Fruit fly (Drosophila melanogaster): ENCODE data around the gene CG16812.
A peak's percentile ranks its signal among the peaks of the same experiment; 100 is the strongest.

Gene CG16812

dm6 chr2L:13215010-13215409 lies 7.4 kb upstream of the CG16812 start, which contains the start of gene kek4:
Gene kek4, minus strand, starts transcription at chr2L:13215350.
- TF ChIP-seq CG9948 (tag; optimal IDR thresholded peaks at IDR 0.05) (no peak), rn (GFP tag; IDR thresholded peaks at IDR 0.05) (no peak), CG32121 (GFP tag; IDR thresholded peaks at IDR 0.05) (no peak), EcR (GFP tag; optimal IDR thresholded peaks at IDR 0.05) (no peak), CG14655 (GFP tag; optimal IDR thresholded peaks at IDR 0.05) (no peak), CG17806 (tag; optimal IDR thresholded peaks at IDR 0.05) (no peak), CG4496 (GFP tag; IDR thresholded peaks at IDR 0.05) (no peak), CG34367 (tag; optimal IDR thresholded peaks at IDR 0.05) (no peak), CG8159 (tag; optimal IDR thresholded peaks at IDR 0.05) (no peak), CG10348 (GFP tag; IDR thresholded peaks at IDR 0.05) (no peak), gl (tag; optimal IDR thresholded peaks at IDR 0.05) (no peak), CG15710 (tag; optimal IDR thresholded peaks at IDR 0.05) (no peak), CG8301 (tag; optimal IDR thresholded peaks at IDR 0.05) (no peak), CG13204 (GFP tag; optimal IDR thresholded peaks at IDR 0.05) (no peak), Pif1A (GFP tag; optimal IDR thresholded peaks at IDR 0.05) (no peak), Snoo (tag; optimal IDR thresholded peaks at IDR 0.05) (no peak), Ets98B (GFP tag; IDR thresholded peaks at IDR 0.05) (no peak), CG12605 (GFP tag; IDR thresholded peaks at IDR 0.05) (no peak), D1 (tag; optimal IDR thresholded peaks at IDR 0.05) (no peak), Pif1B (GFP tag; optimal IDR thresholded peaks at IDR 0.05) (no peak)

dm6 chr2L:13215640-13216129 lies 6.7 kb upstream of the CG16812 start:
- TF ChIP-seq CG4496 (GFP tag; IDR thresholded peaks at IDR 0.05) (peak; percentile 62; the same call in 1 of the 3 replicates), CG32121 (GFP tag; IDR thresholded peaks at IDR 0.05) (peak; percentile 47; the same call in 1 of the 2 replicates), Ets98B (GFP tag; IDR thresholded peaks at IDR 0.05) (0 out of 2 replicates have a peak, but pooled peaks have one; percentile 42), D1 (tag; optimal IDR thresholded peaks at IDR 0.05) (peak; percentile 48)

- TF ChIP-seq CG9948 (tag; optimal IDR thresholded peaks at IDR 0.05) (no peak), EcR (GFP tag; optimal IDR thresholded peaks at IDR 0.05) (peak; percentile 22), CG8301 (tag; optimal IDR thresholded peaks at IDR 0.05) (no peak), CG12605 (GFP tag; IDR thresholded peaks at IDR 0.05) (no peak), CG32121 (GFP tag; IDR thresholded peaks at IDR 0.05) (no peak)
Measured at dm6 chr2L:13219281-13220092, 2.9 kb upstream of the CG16812 start, which contains the start of the genes CG9426 and mRF1. Gene CG9426, minus strand, starts transcription at chr2L:13219923. Gene mRF1, plus strand, starts transcription at chr2L:13219979.

- no peak for TF ChIP-seq CG8301 (tag; optimal IDR thresholded peaks at IDR 0.05)
- TF ChIP-seq CG15710 (tag; optimal IDR thresholded peaks at IDR 0.05), result no peak
- no peak for TF ChIP-seq fd96Ca (GFP tag; IDR thresholded peaks at IDR 0.05)
- no peak for TF ChIP-seq gl (tag; optimal IDR thresholded peaks at IDR 0.05)
- TF ChIP-seq Pif1A (GFP tag; optimal IDR thresholded peaks at IDR 0.05), result no peak
- no peak for TF ChIP-seq rn (GFP tag; IDR thresholded peaks at IDR 0.05)
- TF ChIP-seq CG8159 (tag; optimal IDR thresholded peaks at IDR 0.05), result no peak
- no peak for TF ChIP-seq Snoo (tag; optimal IDR thresholded peaks at IDR 0.05)
- TF ChIP-seq D1 (tag; optimal IDR thresholded peaks at IDR 0.05), result no peak
- no peak for TF ChIP-seq CG4496 (GFP tag; IDR thresholded peaks at IDR 0.05)
- no peak for TF ChIP-seq Ets98B (GFP tag; IDR thresholded peaks at IDR 0.05)
- TF ChIP-seq Pif1B (GFP tag; optimal IDR thresholded peaks at IDR 0.05), result no peak
- no peak for TF ChIP-seq CG10348 (GFP tag; IDR thresholded peaks at IDR 0.05)
- TF ChIP-seq CG9948 (tag; optimal IDR thresholded peaks at IDR 0.05), result no peak
Measured at dm6 chr2L:13225225-13225840, 2.9 kb downstream of the CG16812 start, which contains the start of gene CG15480. Gene CG15480, minus strand, starts transcription at chr2L:13225275.

dm6 chr2L:13227242-13227641 lies 4.9 kb downstream of the CG16812 start, which contains the start of gene CG16813:
Gene CG16813, plus strand, starts transcription at chr2L:13227529.
- no peak for TF ChIP-seq CG12605 (GFP tag; IDR thresholded peaks at IDR 0.05)
- TF ChIP-seq gl (tag; optimal IDR thresholded peaks at IDR 0.05), result no peak
- no peak for TF ChIP-seq rn (GFP tag; IDR thresholded peaks at IDR 0.05)
- no peak for TF ChIP-seq Snoo (tag; optimal IDR thresholded peaks at IDR 0.05)
- no peak for TF ChIP-seq CG8301 (tag; optimal IDR thresholded peaks at IDR 0.05)
- TF ChIP-seq Ets98B (GFP tag; IDR thresholded peaks at IDR 0.05), result no peak
- no peak for TF ChIP-seq Pif1B (GFP tag; optimal IDR thresholded peaks at IDR 0.05)
- TF ChIP-seq CG9948 (tag; optimal IDR thresholded peaks at IDR 0.05), result no peak
- no peak for TF ChIP-seq CG4496 (GFP tag; IDR thresholded peaks at IDR 0.05)
- TF ChIP-seq CG10348 (GFP tag; IDR thresholded peaks at IDR 0.05), result no peak
- no peak for TF ChIP-seq CG32121 (GFP tag; IDR thresholded peaks at IDR 0.05)

dm6 chr2L:13229388-13229882 lies 7.0 kb downstream of the CG16812 start, which contains the start of gene CG16815:
Gene CG16815, plus strand, starts transcription at chr2L:13229832.
- TF ChIP-seq Pif1B (GFP tag; optimal IDR thresholded peaks at IDR 0.05) (no peak), CG17806 (tag; optimal IDR thresholded peaks at IDR 0.05) (no peak), CG15710 (tag; optimal IDR thresholded peaks at IDR 0.05) (no peak), fd96Ca (GFP tag; IDR thresholded peaks at IDR 0.05) (no peak), D1 (tag; optimal IDR thresholded peaks at IDR 0.05) (no peak), CG34367 (tag; optimal IDR thresholded peaks at IDR 0.05) (no peak), CG10348 (GFP tag; IDR thresholded peaks at IDR 0.05) (no peak), Pif1A (GFP tag; optimal IDR thresholded peaks at IDR 0.05) (no peak), CG12605 (GFP tag; IDR thresholded peaks at IDR 0.05) (no peak), gl (tag; optimal IDR thresholded peaks at IDR 0.05) (no peak), EcR (GFP tag; optimal IDR thresholded peaks at IDR 0.05) (no peak), Snoo (tag; optimal IDR thresholded peaks at IDR 0.05) (no peak), CG8159 (tag; optimal IDR thresholded peaks at IDR 0.05) (no peak), CG8301 (tag; optimal IDR thresholded peaks at IDR 0.05) (no peak), CG9948 (tag; optimal IDR thresholded peaks at IDR 0.05) (no peak), CG13204 (GFP tag; optimal IDR thresholded peaks at IDR 0.05) (no peak), CG4496 (GFP tag; IDR thresholded peaks at IDR 0.05) (no peak)
